Fruit fly (Drosophila melanogaster) whole organism: ENCODE results near the gene CG32453.
"Not testable (repeated sequence)": the region's sequence is repeated elsewhere in the genome, so short reads cannot be mapped to it uniquely, and the experiment has no call there.

ENCODE experiments used
- CG8478 ChIP-seq: fragments of >200 bp; optimal IDR thresholded peaks from 2 replicates; lab custom pipeline; 2018; ENCODE audit warnings: inconsistent platforms
- Dll ChIP-seq: fragments of >200 bp; optimal IDR thresholded peaks from 2 replicates; lab custom pipeline; 2017
- EcR ChIP-seq, 2 experiments: fragments of >200 bp; optimal IDR thresholded peaks; 2 replicates each; lab custom pipeline; 2017; ENCODE audit warnings: missing biosample characterization in 2 of 2, missing genetic modification characterization in 2 of 2, missing genetic modification reagents in 2 of 2
- pan ChIP-seq: fragments of >200 bp; optimal IDR thresholded peaks from 2 replicates; lab custom pipeline; 2017
- psq ChIP-seq: fragments of >200 bp; optimal IDR thresholded peaks from 2 replicates; lab custom pipeline; 2017
- usp ChIP-seq: fragments of >200 bp; optimal IDR thresholded peaks from 2 replicates; lab custom pipeline; 2017; ENCODE audit warnings: missing biosample characterization, missing genetic modification characterization, mixed read lengths

CG32453 gene

DNA sequence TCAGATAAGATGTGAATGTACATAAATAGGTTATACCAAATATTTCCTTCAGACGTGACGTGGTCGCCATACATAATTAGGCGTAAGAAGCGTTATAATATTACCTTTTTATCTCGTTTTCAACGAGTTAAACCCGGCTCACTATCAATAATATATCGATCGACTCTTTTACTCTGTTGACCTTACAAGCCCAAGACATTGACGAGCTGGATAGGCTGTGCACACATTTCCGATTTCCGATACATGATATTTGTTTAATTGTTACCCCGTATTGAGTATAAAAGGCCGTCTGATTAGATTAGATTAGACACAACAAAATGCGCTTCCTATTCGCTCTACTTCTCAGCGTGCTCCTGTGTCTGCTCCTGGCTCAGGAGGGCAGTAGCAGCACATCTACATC is at the start of gene CG32453:
TSS of gene CG32453 (plus strand) at position 301 of the 400 bp plus-strand sequence.
- not testable (repeated sequence) for TF ChIP-seq psq (lab: Kevin White, UChicago); EcR (GFP tag; optimal IDR thresholded peaks at IDR 0.05; lab: Kevin White, UChicago); Dll (lab: Kevin White, UChicago)

DNA sequence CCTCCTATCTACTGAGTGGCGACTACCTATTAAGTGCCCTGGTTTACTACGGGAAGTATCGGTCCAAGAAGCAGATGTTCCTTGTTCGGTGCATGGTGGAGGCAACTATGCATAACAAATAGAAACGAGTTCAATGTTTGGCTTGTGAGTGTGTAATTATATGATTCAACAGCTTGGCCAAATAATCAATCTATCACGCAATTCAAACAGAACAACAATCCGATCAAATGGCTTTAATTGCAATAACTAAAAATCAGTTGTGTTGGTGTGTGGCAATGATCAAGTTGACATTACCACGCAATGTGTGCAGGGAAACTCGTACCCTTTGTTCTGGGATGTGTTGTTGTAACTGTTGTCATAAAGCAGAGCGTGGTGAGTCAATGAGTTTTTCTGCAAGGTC is 49.4 kb upstream of the CG32453 start, which contains the start of gene CG33769:
TSS of gene CG33769 (plus strand) at position 301 of the 400 bp plus-strand sequence.
- TF ChIP-seq psq (lab: Kevin White, UChicago) (no peak), usp (GFP tag; lab: Kevin White, UChicago) (no peak), Dll (lab: Kevin White, UChicago) (no peak), EcR (GFP tag; optimal IDR thresholded peaks at IDR 0.05; lab: Kevin White, UChicago) (no peak), pan (lab: Kevin White, UChicago) (no peak), CG8478 (no peak)

DNA sequence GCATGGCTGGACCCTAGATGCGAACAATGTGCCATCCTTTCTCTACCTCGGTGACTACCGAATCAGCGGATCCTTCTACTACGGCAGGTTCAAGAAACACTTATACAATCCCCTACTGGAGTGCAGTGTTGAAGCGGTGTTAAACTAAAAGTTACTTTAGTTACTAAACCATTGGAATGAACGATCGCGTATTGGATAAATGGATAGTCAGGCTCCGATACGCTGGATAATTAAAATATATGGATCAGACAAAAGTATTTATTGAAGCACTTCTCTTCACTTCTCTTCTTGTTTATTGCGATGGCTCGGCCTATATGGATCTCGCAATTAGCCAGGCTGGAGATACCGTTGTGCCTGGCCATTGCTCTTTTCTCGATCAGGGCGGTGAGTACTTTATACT is 48.7 kb upstream of the CG32453 start, which contains the start of gene CG33770:
TSS of gene CG33770 (plus strand) at position 301 of the 400 bp plus-strand sequence.
- TF ChIP-seq usp (GFP tag; lab: Kevin White, UChicago) = no peak

DNA sequence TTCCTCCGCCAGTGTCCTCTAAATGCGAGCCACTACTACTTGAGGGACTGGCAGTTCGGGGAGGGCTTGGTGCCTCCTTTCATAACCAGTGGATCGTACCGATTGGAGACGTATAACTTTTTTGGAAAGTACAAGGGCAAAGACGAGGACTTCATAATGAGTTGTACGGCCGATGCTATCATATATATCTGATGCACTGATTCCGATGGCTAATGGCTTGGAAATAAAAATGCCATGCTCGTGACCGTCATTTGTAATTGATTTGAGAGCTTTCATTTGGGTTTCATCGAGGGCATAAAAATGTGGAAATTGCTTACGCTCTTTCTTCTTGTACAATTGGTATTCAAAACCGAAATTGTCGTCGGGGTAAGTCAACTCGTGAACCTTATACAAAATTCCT is 47.9 kb upstream of the CG32453 start, which contains the start of gene CG33771:
TSS of gene CG33771 (plus strand) at position 301 of the 400 bp plus-strand sequence.
- TF ChIP-seq psq (lab: Kevin White, UChicago) (no peak), EcR (GFP tag; optimal IDR thresholded peaks at IDR 0.05; lab: Kevin White, UChicago) (no peak), CG8478 (no peak), Dll (lab: Kevin White, UChicago) (no peak), usp (GFP tag; lab: Kevin White, UChicago) (no peak)

DNA sequence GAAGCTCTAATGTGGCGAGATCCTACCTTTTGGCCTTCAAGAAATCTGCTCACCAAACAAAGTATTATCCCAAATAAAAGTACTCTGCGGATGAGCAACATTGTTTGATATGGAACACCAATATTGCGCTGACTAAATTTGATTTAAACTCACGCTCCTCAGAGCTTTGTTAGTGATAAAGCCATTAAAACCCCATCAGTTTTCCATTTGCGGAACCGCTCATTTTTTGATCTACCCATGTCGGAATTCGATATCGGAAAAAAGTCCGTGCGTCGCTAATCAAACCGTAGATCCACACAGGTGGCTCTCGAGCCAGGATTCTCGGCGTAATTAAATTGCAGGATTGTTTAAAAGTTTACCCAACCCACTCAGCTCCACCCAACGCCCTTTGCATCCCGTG is 44.6 kb upstream of the CG32453 start, which contains the start of gene CG33772:
TSS of gene CG33772 (minus strand) at position 101 of the 400 bp plus-strand sequence.
- no peak for TF ChIP-seq pan (lab: Kevin White, UChicago)
- no peak for TF ChIP-seq CG8478
- TF ChIP-seq usp (GFP tag; lab: Kevin White, UChicago) = no peak
- TF ChIP-seq psq (lab: Kevin White, UChicago) = no peak
- TF ChIP-seq EcR (GFP tag; optimal IDR thresholded peaks at IDR 0.05; lab: Kevin White, UChicago) = no peak
- no peak for TF ChIP-seq Dll (lab: Kevin White, UChicago)

DNA sequence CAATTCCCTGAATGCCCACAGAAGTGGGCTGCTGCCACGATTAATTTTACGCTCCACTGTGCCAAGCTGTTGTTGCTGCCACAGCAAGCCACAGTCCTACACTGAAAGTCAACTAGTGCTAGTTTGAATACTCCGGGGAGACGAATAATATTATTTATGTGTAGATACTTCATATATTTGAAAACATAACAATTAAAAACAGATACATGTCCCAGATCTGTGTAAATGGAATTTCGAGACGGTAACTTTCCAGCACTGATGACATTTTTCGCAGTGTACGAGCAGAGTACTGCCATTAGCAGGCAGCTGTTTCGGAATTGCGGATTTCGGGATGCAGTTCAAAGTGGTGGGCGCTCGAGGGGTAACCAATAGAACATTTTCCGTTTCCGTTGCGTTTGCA is 31.9 kb upstream of the CG32453 start:
- TF ChIP-seq Dll (lab: Kevin White, UChicago) (no peak), CG8478 (no peak), EcR (GFP tag; optimal IDR thresholded peaks at IDR 0.05; lab: Kevin White, UChicago) (no peak), psq (lab: Kevin White, UChicago) (no peak), pan (lab: Kevin White, UChicago) (no peak), usp (GFP tag; lab: Kevin White, UChicago) (no peak)

DNA sequence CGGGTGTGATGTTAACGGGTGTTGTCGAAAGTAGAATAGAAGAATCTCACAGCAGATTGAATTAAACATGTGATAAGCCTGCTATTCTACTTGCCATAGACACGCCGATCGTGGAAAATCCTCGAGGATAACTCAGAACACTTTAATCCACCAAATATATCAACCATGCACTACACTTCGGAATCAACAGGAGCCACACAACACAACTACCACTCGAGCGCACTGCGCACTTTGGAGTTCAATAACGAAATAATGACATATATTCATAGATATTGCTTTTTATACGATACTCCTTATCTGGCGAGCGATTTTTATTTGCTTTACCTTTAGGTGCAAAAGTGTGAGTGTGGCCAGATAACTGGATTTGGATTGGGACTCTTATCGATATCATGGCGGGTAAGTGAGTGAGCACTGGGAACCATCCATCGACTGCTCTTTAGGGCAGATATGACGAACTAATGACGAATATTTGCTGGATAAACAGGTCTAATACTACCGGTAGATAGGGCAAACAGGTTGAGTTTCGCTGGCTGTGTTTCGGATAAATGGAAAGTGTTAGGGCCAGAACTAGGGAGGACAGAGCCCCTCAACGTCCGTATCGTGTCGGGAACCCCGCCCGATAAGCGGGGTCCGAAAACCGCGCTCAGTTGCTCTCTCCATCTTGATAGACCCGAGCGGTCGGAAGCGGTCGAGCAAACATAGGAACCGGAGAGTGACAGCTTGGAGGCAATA is 27.6 kb upstream of the CG32453 start, which contains the start of gene Jhbp6:
TSS of gene Jhbp6 (plus strand) at position 682 of the 732 bp plus-strand sequence.
- TF ChIP-seq CG8478 (no peak), Dll (lab: Kevin White, UChicago) (no peak), pan (lab: Kevin White, UChicago) (no peak), EcR (GFP tag; optimal IDR thresholded peaks at IDR 0.05; lab: Kevin White, UChicago) (no peak), usp (GFP tag; lab: Kevin White, UChicago) (no peak), psq (lab: Kevin White, UChicago) (no peak)

DNA sequence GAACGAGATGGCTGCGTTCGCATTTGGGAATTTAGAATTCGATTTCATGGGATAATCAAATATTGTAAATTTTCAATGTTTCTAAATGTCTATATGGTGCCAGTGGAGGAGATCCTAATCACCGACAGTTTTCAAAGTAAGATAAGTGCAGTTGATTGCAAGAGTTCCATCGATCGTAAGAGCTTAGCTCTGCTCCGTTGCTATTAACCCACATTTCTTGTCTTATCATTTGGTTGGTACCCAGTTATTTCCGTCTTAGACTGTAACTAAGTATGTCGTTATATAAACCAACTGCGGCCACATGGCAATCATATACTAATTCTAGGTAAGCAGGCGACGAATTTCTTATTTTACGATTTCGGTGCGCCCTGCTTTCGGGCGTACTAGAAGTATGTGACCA is 26.9 kb upstream of the CG32453 start:
- no peak for TF ChIP-seq EcR (GFP tag; optimal IDR thresholded peaks at IDR 0.05; lab: Kevin White, UChicago)
- TF ChIP-seq psq (lab: Kevin White, UChicago) = no peak
- no peak for TF ChIP-seq CG8478
- TF ChIP-seq pan (lab: Kevin White, UChicago) = no peak
- no peak for TF ChIP-seq usp (GFP tag; lab: Kevin White, UChicago)
- no peak for TF ChIP-seq Dll (lab: Kevin White, UChicago)

DNA sequence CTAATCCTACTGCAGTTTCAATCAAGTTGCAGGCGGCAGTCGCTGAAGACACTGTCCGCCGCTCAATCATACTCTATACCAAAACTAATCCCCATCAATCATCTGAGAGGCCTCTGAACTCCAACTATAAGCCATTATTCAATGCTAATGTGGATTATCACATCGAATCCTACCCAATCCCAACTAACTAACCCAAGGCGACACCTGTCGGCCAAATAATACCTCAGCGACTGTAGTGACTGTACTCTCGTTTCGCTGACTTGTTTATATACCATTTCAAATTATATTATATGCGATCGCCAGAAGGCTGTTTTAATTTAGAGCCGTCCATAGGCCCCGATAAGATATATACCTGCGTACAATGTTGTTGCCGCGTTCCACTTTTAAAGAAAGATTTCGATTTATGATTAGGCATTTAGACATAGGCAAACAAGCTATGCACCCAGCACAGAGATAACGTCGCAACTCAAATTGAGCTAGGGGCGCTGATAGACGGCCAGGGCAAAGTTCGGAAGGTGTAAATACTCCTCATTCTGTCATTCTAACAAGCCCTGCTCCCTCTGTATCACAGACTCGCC is 25.2 kb upstream of the CG32453 start:
- TF ChIP-seq Dll (lab: Kevin White, UChicago) (no peak), CG8478 (no peak), psq (lab: Kevin White, UChicago) (no peak), usp (GFP tag; lab: Kevin White, UChicago) (no peak), pan (lab: Kevin White, UChicago) (no peak), EcR (GFP tag; optimal IDR thresholded peaks at IDR 0.05; lab: Kevin White, UChicago) (no peak)

DNA sequence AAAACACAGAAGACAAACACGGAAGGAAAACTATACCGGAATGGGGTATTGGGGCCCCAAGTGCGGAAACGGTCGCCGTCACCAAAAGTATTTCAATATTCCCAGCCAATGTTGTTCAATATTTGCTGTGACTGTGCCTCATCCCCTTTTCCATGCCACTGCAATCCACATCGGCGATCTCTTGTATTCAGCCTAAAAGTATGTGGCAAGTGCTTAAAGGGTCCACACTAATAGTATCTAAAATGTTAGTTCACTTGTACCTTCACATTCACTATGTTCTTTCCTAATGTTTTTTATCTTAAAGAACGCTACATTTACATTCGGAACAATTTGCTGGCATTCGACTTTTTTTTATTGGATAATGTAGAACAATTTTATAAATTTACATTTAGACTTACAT is 16.1 kb upstream of the CG32453 start:
- no peak for TF ChIP-seq Dll (lab: Kevin White, UChicago)
- TF ChIP-seq usp (GFP tag; lab: Kevin White, UChicago) = no peak
- no peak for TF ChIP-seq pan (lab: Kevin White, UChicago)
- no peak for TF ChIP-seq CG8478
- TF ChIP-seq psq (lab: Kevin White, UChicago) = no peak
- TF ChIP-seq EcR (GFP tag; optimal IDR thresholded peaks at IDR 0.05; lab: Kevin White, UChicago) = no peak

DNA sequence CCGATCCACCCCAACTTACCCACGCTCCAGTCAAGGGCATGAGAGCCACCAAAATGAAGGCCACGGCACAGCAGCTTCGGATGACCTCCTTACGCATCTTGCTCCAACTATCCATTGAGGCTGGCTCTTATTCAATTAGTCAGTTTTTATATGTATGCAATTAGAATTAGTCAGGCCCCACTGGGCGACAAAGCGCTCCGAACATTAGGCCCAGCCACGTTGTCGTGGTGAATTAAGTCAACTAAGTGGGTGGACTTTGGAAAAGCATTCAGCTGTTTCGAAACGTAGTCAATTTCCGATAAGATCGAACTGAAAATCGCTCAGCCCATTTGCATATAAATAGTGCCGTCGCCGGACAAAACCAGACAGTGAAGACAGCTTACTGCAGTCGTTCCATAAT is 10.0 kb upstream of the CG32453 start, which contains the start of the genes CG14455 and CG14456:
TSS of gene CG14455 (minus strand) at position 101 of the 400 bp plus-strand sequence.
TSS of gene CG14456 (plus strand) at position 236 of the 400 bp plus-strand sequence.
- TF ChIP-seq pan (lab: Kevin White, UChicago) (no peak), psq (lab: Kevin White, UChicago) (no peak), usp (GFP tag; lab: Kevin White, UChicago) (no peak), Dll (lab: Kevin White, UChicago) (no peak), CG8478 (no peak), EcR (GFP tag; optimal IDR thresholded peaks at IDR 0.05; lab: Kevin White, UChicago) (no peak)
